Worm (Caenorhabditis elegans): ENCODE data around the gene T22F7.1.

DNA sequence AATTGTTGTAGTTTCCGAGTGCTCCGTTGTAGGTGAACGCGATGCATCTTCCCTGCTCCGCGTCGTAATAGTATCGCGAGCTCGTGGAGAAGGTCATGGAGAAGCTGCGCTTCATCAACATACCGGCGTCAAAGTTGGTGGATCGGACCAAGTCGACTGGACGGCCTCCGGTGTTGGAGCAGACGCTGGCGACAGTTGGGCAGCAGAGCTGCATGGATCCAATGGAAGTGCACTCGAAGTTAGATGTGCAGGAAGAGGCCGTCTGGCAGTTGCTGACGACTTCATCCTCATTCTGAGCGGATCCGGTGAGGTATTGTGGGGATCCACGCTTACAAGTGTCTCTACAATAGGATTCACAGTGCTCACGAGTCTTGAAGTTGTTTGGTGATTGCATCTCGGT, 32.8 kb upstream of the T22F7.1 start:
- TF ChIP-seq nhr-10 (tag; optimal IDR thresholded peaks at IDR 0.05): no peak
- TF ChIP-seq elt-3 (tag; optimal IDR thresholded peaks at IDR 0.05): no peak
- TF ChIP-seq zag-1 (tag; optimal IDR thresholded peaks at IDR 0.05): no peak
- no peak for TF ChIP-seq alr-1 (tag; optimal IDR thresholded peaks at IDR 0.05)
- no peak for TF ChIP-seq peb-1 (tag; optimal IDR thresholded peaks at IDR 0.05)
- TF ChIP-seq ceh-82 (tag; optimal IDR thresholded peaks at IDR 0.05): no peak
- TF ChIP-seq nhr-129 (tag; optimal IDR thresholded peaks at IDR 0.05): no peak
- no peak for TF ChIP-seq unc-62 (GFP tag; optimal IDR thresholded peaks at IDR 0.05)
- no peak for TF ChIP-seq nhr-25 (tag; optimal IDR thresholded peaks at IDR 0.05)
- no peak for TF ChIP-seq ztf-1 (GFP tag; conservative IDR thresholded peaks at IDR 0.05)
- TF ChIP-seq sma-9 (GFP tag; optimal IDR thresholded peaks at IDR 0.05): no peak
- TF ChIP-seq sma-9 (tag; optimal IDR thresholded peaks at IDR 0.05): no peak
- TF ChIP-seq mab-5 (tag; optimal IDR thresholded peaks at IDR 0.05): no peak
- TF ChIP-seq nhr-6 (tag; optimal IDR thresholded peaks at IDR 0.05): no peak
- no peak for TF ChIP-seq lsy-2 (tag; optimal IDR thresholded peaks at IDR 0.05)

Measured in whole organism, L2 larva.